Worm (Caenorhabditis elegans) whole organism, L1 larva: ENCODE data around the gene lin-22.

ENCODE experiments used
- aly-2 ChIP-seq: fragments of 150-350 bp; optimal IDR thresholded peaks from 2 replicates; lab custom pipeline; 2014; ENCODE audit warnings: missing biosample characterization, missing genetic modification characterization
- ama-1 ChIP-seq: fragments of 150-350 bp; optimal IDR thresholded peaks from 2 replicates; lab custom pipeline; 2014
- blmp-1 ChIP-seq: fragments of 150-350 bp; optimal IDR thresholded peaks from 2 replicates; lab custom pipeline; 2014; ENCODE audit warnings: missing biosample characterization, missing genetic modification characterization
- fos-1 ChIP-seq: fragments of 150-350 bp; optimal IDR thresholded peaks from 2 replicates; lab custom pipeline; 2014; ENCODE audit warnings: missing biosample characterization, missing genetic modification characterization
- lin-15B ChIP-seq: fragments of 150-350 bp; sonication (generic microtip); optimal IDR thresholded peaks from 3 replicates; lab custom pipeline; 2014; ENCODE audit warnings: missing biosample characterization, missing genetic modification characterization
- nhr-28 ChIP-seq: fragments of 150-350 bp; optimal IDR thresholded peaks from 2 replicates; lab custom pipeline; 2014; ENCODE audit warnings: missing biosample characterization, missing genetic modification characterization
- nhr-90 ChIP-seq: sonication (generic microtip); optimal IDR thresholded peaks from 2 replicates; lab custom pipeline; 2016; ENCODE audit warnings: mild to moderate bottlenecking, missing genetic modification characterization, missing compliant biosample characterization; ENCODE audit not compliant: poor library complexity
- skn-1 ChIP-seq: fragments of 150-350 bp; optimal IDR thresholded peaks from 2 replicates; lab custom pipeline; 2014; ENCODE audit warnings: missing biosample characterization, missing genetic modification characterization
- sptf-1 ChIP-seq: fragments of 150-350 bp; optimal IDR thresholded peaks from 2 replicates; lab custom pipeline; 2014; ENCODE audit warnings: missing biosample characterization, missing genetic modification characterization
- tlp-1 ChIP-seq: fragments of 150-350 bp; optimal IDR thresholded peaks from 2 replicates; lab custom pipeline; 2014; ENCODE audit warnings: missing biosample characterization, missing genetic modification characterization

- TF ChIP-seq fos-1, result no peak
- no peak for TF ChIP-seq skn-1 (tag; lab: Kevin White, UChicago)
- TF ChIP-seq lin-15B (tag; lab: Kevin White, UChicago), result no peak
- no peak for TF ChIP-seq tlp-1 (tag; lab: Kevin White, UChicago)
- TF ChIP-seq sptf-1 (tag; lab: Kevin White, UChicago), result no peak
- no peak for TF ChIP-seq blmp-1
- TF ChIP-seq nhr-90 (tag; lab: Kevin White, UChicago), result no peak
- no peak for TF ChIP-seq nhr-28 (tag; lab: Kevin White, UChicago)
- TF ChIP-seq aly-2 (tag; lab: Kevin White, UChicago), result no peak
- TF ChIP-seq ama-1 (lab: Kevin White, UChicago), result no peak
These were observed 41.2 kb upstream of the lin-22 start, which contains the start of gene lad-2 for ce11 chrIV:2978384-2978783.
